Fruit fly (Drosophila melanogaster) whole organism, adult: Measurements from ENCODE around the gene CG6236.

Experiments
- CG1620 ChIP-seq: fragments of 200-800 bp; sonication (Bioruptor generic); optimal IDR thresholded peaks from 2 replicates; lab custom pipeline; 2016; ENCODE audit warnings: missing biosample characterization, missing genetic modification characterization
- CG33017 ChIP-seq: fragments of 200-800 bp; sonication (Bioruptor generic); optimal IDR thresholded peaks from 2 replicates; lab custom pipeline; 2018; ENCODE audit warnings: missing biosample characterization, mild to moderate bottlenecking, missing genetic modification characterization, moderate library complexity
- bab1 ChIP-seq: fragments of 200-800 bp; sonication (Bioruptor generic); optimal IDR thresholded peaks from 3 replicates; lab custom pipeline; 2019; ENCODE audit warnings: missing biosample characterization, mild to moderate bottlenecking, missing genetic modification characterization, moderate library complexity
- toe ChIP-seq: fragments of 200-800 bp; sonication (Bioruptor generic); optimal IDR thresholded peaks from 2 replicates; lab custom pipeline; 2016; ENCODE audit warnings: missing biosample characterization, missing genetic modification characterization

- no peak for TF ChIP-seq toe (GFP tag; lab: Kevin White, UChicago)
- TF ChIP-seq bab1 (GFP tag; lab: Kevin White, UChicago): peak; percentile 26
- TF ChIP-seq CG33017 (tag; lab: Kevin White, UChicago): no peak
- peak; percentile 22 for TF ChIP-seq CG1620 (GFP tag; lab: Kevin White, UChicago)
These were observed 34.8 kb downstream of the CG6236 start for dm6 chr3R:15293005-15293877.
